In genomic region chrIII:12967437-12968043, ce11 we compare ENCODE assay signal across 7 worm cellular contexts.
A peak's percentile ranks its signal among the peaks of the same experiment; 100 is the strongest.
TF ChIP-seq lines count a peak whose summit lies in the region.

No protein-coding gene starts in this region.

TF ChIP-seq in whole organism, L1 larva, 84 proteins besides CTCF, POLR2A, EP300 and RAD21 (continues in another document):
- TF ChIP-seq sup-37 (GFP tag; optimal IDR thresholded peaks at IDR 0.05; lab: Kevin White, UChicago), result no peak
- TF ChIP-seq lsy-2 (tag; optimal IDR thresholded peaks at IDR 0.05; lab: Kevin White, UChicago), result peak in 1 of 2 experiments; percentile 46
- TF ChIP-seq ces-1 (GFP tag; optimal IDR thresholded peaks at IDR 0.05; lab: Kevin White, UChicago), result no peak
- no peak for TF ChIP-seq efl-1 (optimal IDR thresholded peaks at IDR 0.05; lab: Kevin White, UChicago)
- TF ChIP-seq efl-1 (GFP tag; optimal IDR thresholded peaks at IDR 0.05 in 1 of 2; lab: Kevin White, UChicago), result peak in 1 of 2 experiments; percentile 51
- no peak for TF ChIP-seq egl-27 (tag; optimal IDR thresholded peaks at IDR 0.05; lab: Kevin White, UChicago)
- TF ChIP-seq mef-2 (tag; optimal IDR thresholded peaks at IDR 0.05; lab: Kevin White, UChicago), result no peak
- no peak for TF ChIP-seq isw-1 (GFP tag; IDR thresholded peaks at IDR 0.05; lab: Robert Waterston, UW)
- TF ChIP-seq ceh-88 (GFP tag; IDR thresholded peaks at IDR 0.05; lab: Robert Waterston, UW), result no peak
- TF ChIP-seq hlh-17 (GFP tag; optimal IDR thresholded peaks at IDR 0.05; lab: Kevin White, UChicago; ENCODE audit: borderline replicate concordance), result no peak
- TF ChIP-seq snpc-4 (tag; optimal IDR thresholded peaks at IDR 0.05; lab: Kevin White, UChicago), result no peak
- no peak for TF ChIP-seq hpl-2 (GFP tag; optimal IDR thresholded peaks at IDR 0.05; lab: Kevin White, UChicago)
- TF ChIP-seq snu-23 (GFP tag; optimal IDR thresholded peaks at IDR 0.05; lab: Kevin White, UChicago), result peak; percentile 1

TF ChIP-seq in whole organism, L2 larva, 48 proteins besides CTCF, POLR2A, EP300 and RAD21:
- peak; percentile 3 for TF ChIP-seq nhr-21 (tag; optimal IDR thresholded peaks at IDR 0.05; lab: Kevin White, UChicago)
- no peak for TF ChIP-seq sma-3 (GFP tag; optimal IDR thresholded peaks at IDR 0.05; lab: Kevin White, UChicago)
- peak; percentile 40 for TF ChIP-seq crh-2 (tag; optimal IDR thresholded peaks at IDR 0.05; lab: Kevin White, UChicago)
- peak in 1 of 2 experiments; percentile 12 for TF ChIP-seq lsy-2 (tag; optimal IDR thresholded peaks at IDR 0.05; lab: Kevin White, UChicago)
- TF ChIP-seq nhr-23 (tag; optimal IDR thresholded peaks at IDR 0.05; lab: Kevin White, UChicago), result no peak
- no peak for TF ChIP-seq unc-55 (GFP tag; optimal IDR thresholded peaks at IDR 0.05; lab: Kevin White, UChicago)
- TF ChIP-seq fos-1 (tag; optimal IDR thresholded peaks at IDR 0.05; lab: Kevin White, UChicago), result peak; percentile 83
- peak; percentile 3 for TF ChIP-seq C34F6.9 (tag; optimal IDR thresholded peaks at IDR 0.05; lab: Kevin White, UChicago)
- TF ChIP-seq lin-39 (tag; optimal IDR thresholded peaks at IDR 0.05; lab: Kevin White, UChicago), result no peak
- peak; percentile 25 for TF ChIP-seq gmeb-1 (tag; optimal IDR thresholded peaks at IDR 0.05; lab: Kevin White, UChicago)
TF ChIP-seq in whole organism, L2 larva: peak in this region for 6.

TF ChIP-seq in whole organism, L3 larva, 47 proteins besides CTCF, POLR2A, EP300 and RAD21 (continues in another document):
- TF ChIP-seq mml-1 (tag; optimal IDR thresholded peaks at IDR 0.05; lab: Kevin White, UChicago), result no peak
- TF ChIP-seq hmg-11 (tag; optimal IDR thresholded peaks at IDR 0.05; lab: Kevin White, UChicago), result no peak
- TF ChIP-seq skn-1 (tag; optimal IDR thresholded peaks at IDR 0.05; lab: Kevin White, UChicago), result no peak
- TF ChIP-seq sea-2 (GFP tag; optimal IDR thresholded peaks at IDR 0.05; lab: Kevin White, UChicago), result no peak
- TF ChIP-seq nhr-43 (tag; optimal IDR thresholded peaks at IDR 0.05; lab: Kevin White, UChicago; ENCODE audit: poor library complexity, severe bottlenecking), result no peak
- no peak for TF ChIP-seq fkh-10 (GFP tag; optimal IDR thresholded peaks at IDR 0.05; lab: Kevin White, UChicago)
- TF ChIP-seq zag-1 (tag; optimal IDR thresholded peaks at IDR 0.05; lab: Kevin White, UChicago), result no peak
- no peak for TF ChIP-seq egl-27 (tag; optimal IDR thresholded peaks at IDR 0.05; lab: Kevin White, UChicago)
- no peak for TF ChIP-seq unc-62 (GFP tag; optimal IDR thresholded peaks at IDR 0.05; lab: Kevin White, UChicago)
- TF ChIP-seq nhr-237 (tag; optimal IDR thresholded peaks at IDR 0.05; lab: Kevin White, UChicago), result no peak
- TF ChIP-seq elt-2 (tag; optimal IDR thresholded peaks at IDR 0.05; lab: Kevin White, UChicago), result peak; percentile 82
- TF ChIP-seq aly-2 (tag; optimal IDR thresholded peaks at IDR 0.05; lab: Kevin White, UChicago), result no peak
- TF ChIP-seq jun-1 (tag; optimal IDR thresholded peaks at IDR 0.05; lab: Kevin White, UChicago), result no peak
- TF ChIP-seq pqm-1 (tag; optimal IDR thresholded peaks at IDR 0.05; lab: Kevin White, UChicago), result peak; percentile 43
- TF ChIP-seq snpc-4 (tag; optimal IDR thresholded peaks at IDR 0.05; lab: Kevin White, UChicago), result no peak

TF ChIP-seq in whole organism, L4 larva, 104 proteins besides CTCF, POLR2A, EP300 and RAD21 (continues in another document):
- TF ChIP-seq nhr-48 (tag; optimal IDR thresholded peaks at IDR 0.05; lab: Kevin White, UChicago) (no peak), attf-4 (tag; optimal IDR thresholded peaks at IDR 0.05; lab: Kevin White, UChicago) (no peak), nhr-76 (tag; optimal IDR thresholded peaks at IDR 0.05; lab: Kevin White, UChicago) (no peak), pqm-1 (tag; optimal IDR thresholded peaks at IDR 0.05; lab: Kevin White, UChicago) (peak; percentile 57), daf-12 (tag; optimal IDR thresholded peaks at IDR 0.05; lab: Kevin White, UChicago) (no peak), spr-1 (tag; optimal IDR thresholded peaks at IDR 0.05; lab: Kevin White, UChicago) (no peak), mdl-1 (tag; optimal IDR thresholded peaks at IDR 0.05; lab: Kevin White, UChicago) (no peak), F10B5.3 (tag; optimal IDR thresholded peaks at IDR 0.05; lab: Kevin White, UChicago) (no peak), pha-4 (GFP tag; IDR thresholded peaks at IDR 0.05; lab: Robert Waterston, UW) (no peak), pha-4 (tag; optimal IDR thresholded peaks at IDR 0.05; lab: Kevin White, UChicago) (no peak), skn-1 (tag; optimal IDR thresholded peaks at IDR 0.05; lab: Kevin White, UChicago) (no peak), nhr-237 (tag; optimal IDR thresholded peaks at IDR 0.05; lab: Kevin White, UChicago) (no peak), set-16 (GFP tag; IDR thresholded peaks at IDR 0.05; lab: Robert Waterston, UW) (no peak), rbr-2 (tag; optimal IDR thresholded peaks at IDR 0.05; lab: Kevin White, UChicago) (no peak), T26A8.4 (GFP tag; IDR thresholded peaks at IDR 0.05; lab: Robert Waterston, UW) (no peak), vab-7 (GFP tag; IDR thresholded peaks at IDR 0.05; lab: Robert Waterston, UW) (no peak)

TF ChIP-seq in whole organism, late embryonic, 69 proteins besides CTCF, POLR2A, EP300 and RAD21:
- TF ChIP-seq elt-2 (tag; optimal IDR thresholded peaks at IDR 0.05; lab: Kevin White, UChicago), result peak; percentile 64
- no peak for TF ChIP-seq ama-1 (optimal IDR thresholded peaks at IDR 0.05; lab: Kevin White, UChicago)
- TF ChIP-seq ceh-2 (tag; optimal IDR thresholded peaks at IDR 0.05; lab: Kevin White, UChicago), result no peak
- TF ChIP-seq elt-4 (tag; optimal IDR thresholded peaks at IDR 0.05; lab: Kevin White, UChicago), result no peak
- no peak for TF ChIP-seq hlh-30 (tag; optimal IDR thresholded peaks at IDR 0.05; lab: Kevin White, UChicago; ENCODE audit: insufficient read depth)
- TF ChIP-seq ref-2 (tag; optimal IDR thresholded peaks at IDR 0.05; lab: Kevin White, UChicago), result no peak

TF ChIP-seq in whole organism, midembryonic, 9 proteins besides CTCF, POLR2A, EP300 and RAD21:
- no peak for TF ChIP-seq flt-1 (GFP tag; IDR thresholded peaks at IDR 0.05; lab: Robert Waterston, UW)
- TF ChIP-seq T22C8.4 (GFP tag; IDR thresholded peaks at IDR 0.05; lab: Robert Waterston, UW), result peak; percentile 66; the same call in 1 of the 2 replicates
TF ChIP-seq in whole organism, midembryonic: peak in this region for 1.

TF ChIP-seq in whole organism, young adult, 124 proteins besides CTCF, POLR2A, EP300 and RAD21:
- 0 out of 2 replicates have a peak, but pooled peaks have one; percentile 29 for TF ChIP-seq D2030.7 (GFP tag; IDR thresholded peaks at IDR 0.05; lab: Robert Waterston, UW)
- TF ChIP-seq F57C9.4 (tag; optimal IDR thresholded peaks at IDR 0.05; lab: Kevin White, UChicago), result no peak
- TF ChIP-seq F33H1.4 (GFP tag; IDR thresholded peaks at IDR 0.05; lab: Robert Waterston, UW), result peak; percentile 69
- peak; percentile 2 for TF ChIP-seq athp-1 (tag; optimal IDR thresholded peaks at IDR 0.05; lab: Kevin White, UChicago)
- peak; percentile 67; the same call in 1 of the 2 replicates for TF ChIP-seq madf-6 (GFP tag; IDR thresholded peaks at IDR 0.05; lab: Robert Waterston, UW)
- TF ChIP-seq xnd-1 (tag; optimal IDR thresholded peaks at IDR 0.05; lab: Kevin White, UChicago), result peak; percentile 80
- peak; percentile 93 for TF ChIP-seq lsl-1 (GFP tag; optimal IDR thresholded peaks at IDR 0.05; lab: Kevin White, UChicago)
- TF ChIP-seq nhr-80 (tag; optimal IDR thresholded peaks at IDR 0.05; lab: Kevin White, UChicago), result peak; percentile 63
- peak; percentile 58 for TF ChIP-seq madf-8 (GFP tag; conservative IDR thresholded peaks at IDR 0.05; lab: Robert Waterston, UW)
- no peak for TF ChIP-seq egl-18 (GFP tag; IDR thresholded peaks at IDR 0.05; lab: Robert Waterston, UW)
- no peak for TF ChIP-seq repo-1 (tag; optimal IDR thresholded peaks at IDR 0.05; lab: Kevin White, UChicago)
- TF ChIP-seq lag-1 (GFP tag; IDR thresholded peaks at IDR 0.05; lab: Robert Waterston, UW), result no peak
- no peak for TF ChIP-seq lin-40 (tag; optimal IDR thresholded peaks at IDR 0.05; lab: Kevin White, UChicago)
- peak; percentile 44; the same call in 1 of the 2 replicates for TF ChIP-seq hmg-1.2 (GFP tag; IDR thresholded peaks at IDR 0.05; lab: Robert Waterston, UW)
- TF ChIP-seq ccch-3 (GFP tag; optimal IDR thresholded peaks at IDR 0.05; lab: Kevin White, UChicago), result no peak
- TF ChIP-seq F57A8.1 (GFP tag; optimal IDR thresholded peaks at IDR 0.05; lab: Kevin White, UChicago), result no peak
